Fruit fly (Drosophila melanogaster) whole organism, wandering third instar larva: ENCODE results near the gene CG7953.
A peak's percentile ranks its signal among the peaks of the same experiment; 100 is the strongest.

Experiments
- Abd-B ChIP-seq: fragments of >200 bp; optimal IDR thresholded peaks from 2 replicates; lab custom pipeline; 2017; ENCODE audit warnings: missing biosample characterization, missing genetic modification characterization
- CG32264 ChIP-seq: fragments of 200-800 bp; sonication (Bioruptor generic); optimal IDR thresholded peaks from 2 replicates; lab custom pipeline; 2016; ENCODE audit warnings: missing biosample characterization, missing genetic modification characterization
- CG9705 ChIP-seq: fragments of 200-800 bp; sonication (Bioruptor generic); optimal IDR thresholded peaks from 2 replicates; lab custom pipeline; 2018; ENCODE audit warnings: missing biosample characterization, mild to moderate bottlenecking, missing genetic modification characterization
- CrebA ChIP-seq: fragments of 200-800 bp; sonication (Bioruptor generic); optimal IDR thresholded peaks from 2 replicates; lab custom pipeline; 2016; ENCODE audit warnings: missing biosample characterization, mild to moderate bottlenecking, missing genetic modification characterization, borderline replicate concordance
- Dfd ChIP-seq: fragments of >200 bp; optimal IDR thresholded peaks from 2 replicates; lab custom pipeline; 2017; ENCODE audit warnings: missing biosample characterization, missing genetic modification characterization
- Dif ChIP-seq: fragments of 200-275, 200-300 bp; sonication (Bioruptor generic); optimal IDR thresholded peaks from 2 replicates; lab custom pipeline; 2018; ENCODE audit warnings: missing biosample characterization, missing genetic modification characterization; ENCODE audit not compliant: partially characterized antibody
- GATAd ChIP-seq: sonication (Bioruptor generic); optimal IDR thresholded peaks from 2 replicates; lab custom pipeline; 2016; ENCODE audit warnings: missing biosample characterization, missing genetic modification characterization
- Hnf4 ChIP-seq: fragments of 200-800 bp; sonication (Bioruptor generic); optimal IDR thresholded peaks from 2 replicates; lab custom pipeline; 2016; ENCODE audit warnings: missing biosample characterization, mild to moderate bottlenecking, missing genetic modification characterization
- Hr78 ChIP-seq: fragments of >200 bp; optimal IDR thresholded peaks from 2 replicates; lab custom pipeline; 2017; ENCODE audit warnings: missing biosample characterization, missing genetic modification characterization
- Hr83 ChIP-seq: fragments of 200-300 bp; sonication (Bioruptor generic); optimal IDR thresholded peaks from 2 replicates; lab custom pipeline; 2016; ENCODE audit warnings: missing biosample characterization, mild to moderate bottlenecking, missing genetic modification characterization, moderate library complexity; ENCODE audit not compliant: poor library complexity, severe bottlenecking
- Jra ChIP-seq: sonication (Bioruptor generic); optimal IDR thresholded peaks from 2 replicates; lab custom pipeline; 2016; ENCODE audit warnings: missing biosample characterization, missing genetic modification characterization
- Mio ChIP-seq: sonication (Bioruptor generic); optimal IDR thresholded peaks from 2 replicates; lab custom pipeline; 2016; ENCODE audit warnings: missing biosample characterization, missing genetic modification characterization
- Myc ChIP-seq: fragments of >200 bp; optimal IDR thresholded peaks from 2 replicates; lab custom pipeline; 2017
- N ChIP-seq: fragments of >200 bp; optimal IDR thresholded peaks from 2 replicates; lab custom pipeline; 2018; ENCODE audit warnings: missing biosample characterization, missing external identifiers, missing genetic modification characterization
- OdsH ChIP-seq: fragments of 200-800 bp; sonication (Bioruptor generic); optimal IDR thresholded peaks from 2 replicates; lab custom pipeline; 2016; ENCODE audit warnings: missing biosample characterization, mild to moderate bottlenecking, missing genetic modification characterization
- Rel ChIP-seq, 2 experiments: fragments of 200-800 bp; sonication (Bioruptor generic) in 1 of 2; optimal IDR thresholded peaks; 2 replicates in 1 of 2; 3 replicates in 1 of 2; lab custom pipeline; 2016 to 2019; ENCODE audit warnings: mild to moderate bottlenecking in 2 of 2, missing biosample characterization in 2 of 2, missing genetic modification characterization in 2 of 2, moderate library complexity in 1 of 2
- Sp1 ChIP-seq: fragments of 200-800 bp; sonication (Bioruptor generic); optimal IDR thresholded peaks from 3 replicates; lab custom pipeline; 2019; ENCODE audit warnings: missing biosample characterization, mild to moderate bottlenecking, missing genetic modification characterization, moderate library complexity
- brk ChIP-seq: fragments of 200-800 bp; sonication (Bioruptor generic); optimal IDR thresholded peaks from 2 replicates; lab custom pipeline; 2016; ENCODE audit warnings: missing biosample characterization, mild to moderate bottlenecking, missing genetic modification characterization
- dmrt93B ChIP-seq: fragments of 200-800 bp; sonication (Bioruptor generic); optimal IDR thresholded peaks from 2 replicates; lab custom pipeline; 2018; ENCODE audit warnings: missing biosample characterization, mild to moderate bottlenecking, missing genetic modification characterization
- dsf ChIP-seq: sonication (Bioruptor generic); optimal IDR thresholded peaks from 2 replicates; lab custom pipeline; 2016; ENCODE audit warnings: missing biosample characterization, missing genetic modification characterization, borderline replicate concordance
- fru ChIP-seq: fragments of 200-800 bp; sonication (Bioruptor generic); optimal IDR thresholded peaks from 3 replicates; lab custom pipeline; 2016; ENCODE audit warnings: missing biosample characterization, mild to moderate bottlenecking, missing genetic modification characterization
- h ChIP-seq: fragments of 200-800 bp; sonication (Bioruptor generic); optimal IDR thresholded peaks from 3 replicates; lab custom pipeline; 2016; ENCODE audit warnings: missing biosample characterization, mild to moderate bottlenecking, missing genetic modification characterization
- jim ChIP-seq: fragments of 175-275, 200-325 bp; sonication (Bioruptor generic); optimal IDR thresholded peaks from 2 replicates; lab custom pipeline; 2016; ENCODE audit warnings: missing biosample characterization, mild to moderate bottlenecking, missing genetic modification characterization
- lola ChIP-seq: fragments of >200 bp; optimal IDR thresholded peaks from 2 replicates; lab custom pipeline; 2017; ENCODE audit warnings: missing biosample characterization, missing genetic modification characterization
- psq ChIP-seq: fragments of 200-800 bp; sonication (Bioruptor generic); optimal IDR thresholded peaks from 3 replicates; lab custom pipeline; 2017; ENCODE audit warnings: missing biosample characterization, mild to moderate bottlenecking, missing genetic modification characterization, moderate library complexity
- rgr ChIP-seq: fragments of 200-800 bp; sonication (Bioruptor generic); optimal IDR thresholded peaks from 3 replicates; lab custom pipeline; 2016; ENCODE audit warnings: missing biosample characterization, mild to moderate bottlenecking, missing genetic modification characterization
- sv ChIP-seq: fragments of 200-800 bp; sonication (Bioruptor generic); optimal IDR thresholded peaks from 3 replicates; lab custom pipeline; 2016; ENCODE audit warnings: missing biosample characterization, missing genetic modification characterization
- tai ChIP-seq: sonication (Bioruptor generic); optimal IDR thresholded peaks from 2 replicates; lab custom pipeline; 2016; ENCODE audit warnings: missing biosample characterization, missing genetic modification characterization
- woc ChIP-seq: sonication (Bioruptor generic); optimal IDR thresholded peaks from 2 replicates; lab custom pipeline; 2016; ENCODE audit warnings: missing biosample characterization, mild to moderate bottlenecking, missing genetic modification characterization

Gene CG7953

DNA sequence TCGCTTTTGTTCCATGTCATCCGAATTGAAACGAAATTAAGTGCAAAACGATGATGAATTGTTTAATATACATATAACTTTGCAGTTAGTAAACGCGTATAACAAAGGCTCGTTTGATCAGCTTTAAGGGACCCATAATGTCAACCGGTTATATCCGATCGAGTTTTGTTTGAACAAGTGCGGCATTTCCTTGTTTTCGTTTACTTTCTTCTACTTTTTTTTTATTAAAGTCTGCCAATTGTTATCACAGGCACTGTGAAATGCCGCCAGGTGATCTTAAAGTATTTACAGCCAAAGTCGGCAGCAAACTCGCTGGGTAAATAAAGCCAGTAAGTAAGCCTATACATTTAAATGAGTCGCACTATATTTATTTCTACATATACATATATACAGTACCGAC, 40.6 kb upstream of the CG7953 start (continued):
- no peak for TF ChIP-seq Hnf4 (GFP tag; lab: Kevin White, UChicago)
- TF ChIP-seq CG32264, result no peak
- TF ChIP-seq fru (GFP tag; lab: Kevin White, UChicago), result peak; percentile 42

dm6 chr2L:13807959-13808358, 39.8 kb upstream of the CG7953 start:
- TF ChIP-seq Dif (GFP tag; lab: Kevin White, UChicago) (no peak), Rel (GFP tag; optimal IDR thresholded peaks at IDR 0.05; lab: Kevin White, UChicago) (no peak), Rel (tag; optimal IDR thresholded peaks at IDR 0.05; lab: Kevin White, UChicago) (no peak), brk (no peak), sv (GFP tag; lab: Kevin White, UChicago) (no peak), CrebA (no peak), h (GFP tag; lab: Kevin White, UChicago) (no peak), Sp1 (GFP tag; lab: Kevin White, UChicago) (peak; percentile 38), Jra (GFP tag; lab: Kevin White, UChicago) (no peak), Hr78 (GFP tag; lab: Kevin White, UChicago) (no peak), jim (GFP tag; lab: Kevin White, UChicago) (no peak), Dfd (GFP tag; lab: Kevin White, UChicago) (no peak), Mio (no peak), Myc (no peak), Hnf4 (GFP tag; lab: Kevin White, UChicago) (no peak), CG32264 (peak; percentile 3), rgr (GFP tag; lab: Kevin White, UChicago) (peak; percentile 45), Hr83 (GFP tag; lab: Kevin White, UChicago) (peak; percentile 64), lola (GFP tag; lab: Kevin White, UChicago) (no peak), GATAd (GFP tag; lab: Kevin White, UChicago) (no peak), N (GFP tag; lab: Kevin White, UChicago) (no peak), psq (no peak), tai (GFP tag; lab: Kevin White, UChicago) (no peak), woc (GFP tag; lab: Kevin White, UChicago) (no peak), OdsH (GFP tag; lab: Kevin White, UChicago) (peak; percentile 34)
- TF ChIP-seq, all 38 proteins: peak for 5

DNA sequence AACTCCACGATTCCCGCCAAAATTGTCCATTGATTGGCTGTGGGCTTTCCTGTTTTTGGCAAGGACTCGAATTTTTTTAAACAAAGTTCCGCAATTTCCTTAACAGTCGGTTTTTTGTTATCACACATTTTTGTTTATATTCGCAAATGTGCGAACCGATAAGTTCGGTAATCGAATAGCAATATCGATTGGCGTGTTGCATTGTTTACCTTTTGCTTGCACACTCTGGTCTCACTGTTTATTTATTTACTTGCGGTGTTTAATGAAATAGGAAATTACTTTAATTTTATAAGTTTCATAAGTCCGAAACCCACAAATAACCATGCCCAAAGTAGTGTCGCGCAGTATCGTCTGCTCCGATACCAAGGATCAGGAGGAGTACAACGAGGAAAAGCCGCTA, 36.4 kb upstream of the CG7953 start, which contains the start of the genes Adat1 and CG16865:
Gene Adat1 (minus strand): TSS at position 152 of the 400 bp plus-strand sequence.
Gene CG16865 (plus strand): TSS at position 200 of the 400 bp plus-strand sequence.
- TF ChIP-seq Mio, result no peak
- no peak for TF ChIP-seq Abd-B
- TF ChIP-seq Hr78 (GFP tag; lab: Kevin White, UChicago), result no peak
- peak; percentile 15 for TF ChIP-seq CG9705
- peak; percentile 21 for TF ChIP-seq Hr83 (GFP tag; lab: Kevin White, UChicago)
- TF ChIP-seq dsf (GFP tag; lab: Kevin White, UChicago), result no peak
- TF ChIP-seq, all 38 proteins: peak for 2

DNA sequence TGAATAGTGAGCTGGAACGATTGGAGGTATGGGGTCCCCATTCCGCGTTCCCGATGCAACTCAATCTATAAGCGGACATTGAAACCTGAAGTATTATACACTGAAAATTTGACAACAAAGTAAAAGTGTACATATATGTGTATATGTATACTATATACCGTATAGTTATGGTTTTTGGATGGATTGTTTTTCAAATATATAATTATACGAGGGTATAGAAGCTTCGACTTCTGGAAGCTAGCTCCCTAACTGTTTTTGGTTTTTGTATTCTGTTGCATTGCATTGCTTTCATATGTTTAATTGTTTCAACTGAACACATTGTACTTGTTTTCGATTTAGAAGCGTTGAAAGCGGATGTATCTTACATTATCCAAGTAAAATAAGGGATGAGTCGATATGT, 34.6 kb upstream of the CG7953 start, which contains the start of gene CG16888:
Gene CG16888 (minus strand): TSS at position 101 of the 400 bp plus-strand sequence.
- TF ChIP-seq dmrt93B (no peak), N (GFP tag; lab: Kevin White, UChicago) (no peak)

DNA sequence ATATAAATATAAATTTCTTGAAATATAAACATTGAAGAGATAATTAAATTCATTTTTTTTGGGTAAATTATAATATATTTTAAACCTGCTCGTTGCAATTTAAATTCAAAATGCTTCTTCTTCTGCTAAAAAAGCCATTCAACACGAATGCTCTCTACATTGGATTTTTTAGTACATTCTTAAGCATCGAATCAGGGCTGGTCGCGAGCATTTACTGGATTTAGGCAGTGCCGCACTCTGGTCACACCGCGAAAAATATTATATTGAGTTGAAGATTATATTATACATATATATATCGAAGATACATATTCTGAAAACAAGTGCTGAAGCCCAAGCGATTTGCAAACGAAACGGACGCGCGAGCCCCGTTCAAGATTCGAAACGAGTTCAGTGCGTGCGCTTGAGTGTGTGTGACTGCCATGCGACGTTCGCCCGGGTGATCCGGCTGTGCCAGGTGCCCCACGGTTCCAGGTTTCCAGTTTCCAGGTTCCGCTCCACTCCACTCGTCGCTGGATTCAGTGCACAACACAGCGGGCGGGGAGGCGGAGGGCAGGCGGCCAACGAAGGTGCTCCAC, 34.0 kb upstream of the CG7953 start, which contains the start of gene Sos:
Gene Sos (plus strand): TSS at position 213 of the 575 bp plus-strand sequence.
- no peak for TF ChIP-seq Myc
- TF ChIP-seq Rel (GFP tag; optimal IDR thresholded peaks at IDR 0.05; lab: Kevin White, UChicago), result no peak
- peak; percentile 45 for TF ChIP-seq Rel (tag; optimal IDR thresholded peaks at IDR 0.05; lab: Kevin White, UChicago)

DNA sequence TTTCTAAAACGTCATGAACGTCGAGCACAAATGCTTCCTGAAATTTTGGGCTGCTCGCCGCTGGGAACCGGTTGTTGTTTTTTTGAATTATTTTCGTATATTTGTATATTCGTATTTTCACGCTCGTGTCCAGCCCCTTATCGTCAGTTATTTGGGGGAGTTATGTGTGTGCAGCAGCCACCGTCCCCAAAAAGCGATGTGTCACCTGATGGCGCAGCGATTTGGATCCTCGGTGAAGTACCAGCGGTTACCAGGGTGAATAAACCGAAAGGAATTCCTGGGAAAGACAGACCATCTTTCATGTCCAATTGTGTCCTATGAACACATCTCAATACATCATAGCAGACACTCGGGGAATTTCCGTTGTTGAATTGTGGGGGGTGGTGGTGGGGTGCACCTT, 27.5 kb upstream of the CG7953 start:
- no peak for TF ChIP-seq N (GFP tag; lab: Kevin White, UChicago)
- no peak for TF ChIP-seq Rel (GFP tag; optimal IDR thresholded peaks at IDR 0.05; lab: Kevin White, UChicago)
- TF ChIP-seq Rel (tag; optimal IDR thresholded peaks at IDR 0.05; lab: Kevin White, UChicago), result peak; percentile 91
